Fruit fly (Drosophila melanogaster) whole organism, embryonic: ENCODE data around the gene Fdh.

ENCODE experiments used
- Asciz ChIP-seq: fragments of 200-800 bp; sonication (Bioruptor generic); optimal IDR thresholded peaks from 2 replicates; lab custom pipeline; 2017; ENCODE audit warnings: missing biosample characterization, mild to moderate bottlenecking, missing genetic modification characterization, missing genetic modification reagents
- BEAF-32 ChIP-seq: fragments of 200-800 bp; sonication (Bioruptor generic); optimal IDR thresholded peaks from 3 replicates; lab custom pipeline; 2017; ENCODE audit warnings: missing biosample characterization, missing genetic modification characterization, mild to moderate bottlenecking, moderate library complexity, missing genetic modification reagents
- CG10959 ChIP-seq: fragments of 200-800 bp; sonication (Bioruptor generic); IDR thresholded peaks from 2 replicates; pipeline ENCODE4 v1.3.6; 2022; ENCODE audit warnings: missing biosample characterization, missing genetic modification characterization
- CG11085 ChIP-seq: fragments of 200-800 bp; sonication (Bioruptor generic); IDR thresholded peaks from 2 replicates; pipeline ENCODE4 v1.3.6; 2022; ENCODE audit warnings: missing biosample characterization, missing genetic modification characterization
- CG11456 ChIP-seq: fragments of 200-800 bp; sonication (Bioruptor generic); IDR thresholded peaks from 3 replicates; pipeline ENCODE4 v1.3.6; 2022; ENCODE audit warnings: missing biosample characterization, missing genetic modification characterization
- CG11560 ChIP-seq: fragments of 200-800 bp; sonication (Bioruptor generic); IDR thresholded peaks from 3 replicates; pipeline ENCODE4 v1.3.6; 2022; ENCODE audit warnings: missing biosample characterization, missing genetic modification characterization
- CG12659 ChIP-seq: fragments of 200-800 bp; sonication (Bioruptor generic); optimal IDR thresholded peaks from 3 replicates; lab custom pipeline; 2017; ENCODE audit warnings: mild to moderate bottlenecking, missing biosample characterization, missing genetic modification reagents, missing genetic modification characterization
- CG12744 ChIP-seq: fragments of 200-800 bp; sonication (Bioruptor generic); optimal IDR thresholded peaks from 2 replicates; lab custom pipeline; 2016; ENCODE audit warnings: missing biosample characterization, missing genetic modification characterization
- CG13287 ChIP-seq: fragments of 200-800 bp; sonication (Bioruptor generic); IDR thresholded peaks from 2 replicates; pipeline ENCODE4 v1.3.6; 2022; ENCODE audit warnings: missing biosample characterization, missing genetic modification characterization; ENCODE audit not compliant: partially characterized antibody
- CG14050 ChIP-seq: fragments of 200-800 bp; sonication (Bioruptor generic); IDR thresholded peaks from 3 replicates; pipeline ENCODE4 v1.3.6; 2022; ENCODE audit warnings: missing biosample characterization, missing genetic modification characterization
- CG14710 ChIP-seq: fragments of 200-800 bp; sonication (Bioruptor generic); optimal IDR thresholded peaks from 3 replicates; lab custom pipeline; 2019; ENCODE audit warnings: missing biosample characterization, mild to moderate bottlenecking, missing genetic modification characterization, moderate library complexity
- CG14965 ChIP-seq: fragments of 200-800 bp; sonication (Bioruptor generic); optimal IDR thresholded peaks from 2 replicates; lab custom pipeline; 2016; ENCODE audit warnings: missing biosample characterization, missing genetic modification characterization, borderline replicate concordance
- CG15514 ChIP-seq: fragments of 200-800 bp; sonication (Bioruptor generic); optimal IDR thresholded peaks from 3 replicates; lab custom pipeline; 2017; ENCODE audit warnings: missing biosample characterization, missing genetic modification characterization, mild to moderate bottlenecking, moderate library complexity, missing genetic modification reagents
- CG4282 ChIP-seq: fragments of 200-800 bp; sonication (Bioruptor generic); optimal IDR thresholded peaks from 2 replicates; lab custom pipeline; 2016; ENCODE audit warnings: missing biosample characterization, missing genetic modification characterization
- CG4617 ChIP-seq: fragments of 200-800 bp; sonication (Bioruptor generic); optimal IDR thresholded peaks from 3 replicates; lab custom pipeline; 2016; ENCODE audit warnings: missing biosample characterization, missing genetic modification characterization, borderline replicate concordance
- CG7963 ChIP-seq: fragments of 200-800 bp; sonication (Bioruptor generic); IDR thresholded peaks from 3 replicates; pipeline ENCODE4 v1.3.6; 2022; ENCODE audit warnings: missing biosample characterization, missing genetic modification characterization; ENCODE audit not compliant: partially characterized antibody
- Dll ChIP-seq: fragments of 200-800 bp; sonication (Bioruptor generic); IDR thresholded peaks from 4 replicates; pipeline ENCODE4 v1.3.6; 2022; ENCODE audit warnings: missing biosample characterization, missing genetic modification characterization; ENCODE audit not compliant: partially characterized antibody
- Dp ChIP-seq: fragments of 200-800 bp; sonication (Bioruptor generic); optimal IDR thresholded peaks from 2 replicates; lab custom pipeline; 2018; ENCODE audit warnings: missing biosample characterization, mild to moderate bottlenecking, missing genetic modification characterization, moderate library complexity
- Ets65A ChIP-seq: fragments of 200-800 bp; sonication (Bioruptor generic); peaks from one replicate; lab custom pipeline; 2016; ENCODE audit warnings: missing biosample characterization, missing genetic modification characterization
- MESR4 ChIP-seq: fragments of 200-800 bp; sonication (Bioruptor generic); optimal IDR thresholded peaks from 2 replicates; lab custom pipeline; 2018; ENCODE audit warnings: missing biosample characterization, mild to moderate bottlenecking, missing genetic modification characterization, moderate library complexity
- Mrtf ChIP-seq: fragments of 200-800 bp; sonication (Bioruptor generic); IDR thresholded peaks from 3 replicates; pipeline ENCODE4 v1.3.6; 2022; ENCODE audit warnings: missing biosample characterization, missing genetic modification characterization
- NC2β ChIP-seq: fragments of 200-800 bp; sonication (Bioruptor generic); optimal IDR thresholded peaks from 2 replicates; lab custom pipeline; 2016; ENCODE audit warnings: missing biosample characterization, missing genetic modification characterization
- Pdp1 ChIP-seq, 2 experiments: fragments of 200-800 bp; sonication (Bioruptor generic); optimal IDR thresholded peaks; 3 replicates each; lab custom pipeline; 2016; ENCODE audit warnings: missing biosample characterization in 2 of 2, missing genetic modification characterization in 2 of 2, mild to moderate bottlenecking in 1 of 2, moderate library complexity in 1 of 2
- Poxn ChIP-seq: fragments of 200-800 bp; sonication (Bioruptor generic); IDR thresholded peaks from 2 replicates; pipeline ENCODE4 v1.3.6; 2022; ENCODE audit warnings: missing biosample characterization, missing genetic modification characterization
- Tbp ChIP-seq: fragments of >200 bp; optimal IDR thresholded peaks from 2 replicates; lab custom pipeline; 2018; ENCODE audit warnings: missing biosample characterization, missing genetic modification characterization
- Xbp1 ChIP-seq: fragments of 200-800 bp; sonication (Bioruptor generic); optimal IDR thresholded peaks from 3 replicates; lab custom pipeline; 2016; ENCODE audit warnings: missing biosample characterization, mild to moderate bottlenecking, missing genetic modification characterization
- ase ChIP-seq: fragments of 200-800 bp; sonication (Bioruptor generic); IDR thresholded peaks from 3 replicates; pipeline ENCODE4 v1.3.6; 2022; ENCODE audit warnings: missing biosample characterization, missing genetic modification characterization
- cg ChIP-seq: fragments of 200-800 bp; sonication (Bioruptor generic); optimal IDR thresholded peaks from 3 replicates; lab custom pipeline; 2019; ENCODE audit warnings: missing biosample characterization, mild to moderate bottlenecking, missing genetic modification characterization, moderate library complexity
- corto ChIP-seq: fragments of 200-800 bp; sonication (Bioruptor generic); optimal IDR thresholded peaks from 2 replicates; lab custom pipeline; 2016; ENCODE audit warnings: missing biosample characterization, mild to moderate bottlenecking, missing genetic modification characterization, moderate library complexity
- dimm ChIP-seq: fragments of 200-800 bp; sonication (Bioruptor generic); IDR thresholded peaks from 2 replicates; pipeline ENCODE4 v1.3.6; 2022; ENCODE audit warnings: missing biosample characterization, missing genetic modification characterization
- fd64A ChIP-seq: fragments of 200-800 bp; sonication (Bioruptor generic); optimal IDR thresholded peaks from 3 replicates; lab custom pipeline; 2018; ENCODE audit warnings: missing biosample characterization, mild to moderate bottlenecking, missing genetic modification characterization
- gt ChIP-seq: fragments of 200-800 bp; sonication (Bioruptor generic); IDR thresholded peaks from 2 replicates; pipeline ENCODE4 v1.3.6; 2022; ENCODE audit warnings: missing biosample characterization, missing genetic modification characterization
- jigr1 ChIP-seq: fragments of 200-800 bp; sonication (Bioruptor generic); IDR thresholded peaks from 3 replicates; pipeline ENCODE4 v1.3.6; 2022; ENCODE audit warnings: missing biosample characterization, missing genetic modification characterization
- jing ChIP-seq: fragments of 200-800 bp; sonication (Bioruptor generic); optimal IDR thresholded peaks from 2 replicates; lab custom pipeline; 2018; ENCODE audit warnings: missing biosample characterization, mild to moderate bottlenecking, missing genetic modification characterization
- kay ChIP-seq: fragments of 200-800 bp; sonication (Bioruptor generic); optimal IDR thresholded peaks from 2 replicates; lab custom pipeline; 2016; ENCODE audit warnings: missing biosample characterization, missing genetic modification characterization
- knrl ChIP-seq: fragments of 200-800 bp; sonication (Bioruptor generic); IDR thresholded peaks from 3 replicates; pipeline ENCODE4 v1.3.6; 2022; ENCODE audit warnings: missing biosample characterization, missing genetic modification characterization; ENCODE audit not compliant: partially characterized antibody
- mld ChIP-seq: fragments of 200-800 bp; sonication (Bioruptor generic); IDR thresholded peaks from 3 replicates; pipeline ENCODE4 v1.3.6; 2022; ENCODE audit warnings: missing biosample characterization, missing genetic modification characterization; ENCODE audit not compliant: partially characterized antibody
- nmo ChIP-seq: fragments of 200-800 bp; sonication (Bioruptor generic); optimal IDR thresholded peaks from 2 replicates; lab custom pipeline; 2018; ENCODE audit warnings: missing biosample characterization, mild to moderate bottlenecking, missing genetic modification characterization, moderate library complexity
- phol ChIP-seq: fragments of 200-800 bp; sonication (Bioruptor generic); optimal IDR thresholded peaks from 3 replicates; lab custom pipeline; 2018; ENCODE audit warnings: missing biosample characterization, mild to moderate bottlenecking, missing genetic modification characterization, moderate library complexity
- trem ChIP-seq: fragments of 200-800 bp; optimal IDR thresholded peaks from 3 replicates; lab custom pipeline; 2019; ENCODE audit warnings: missing biosample characterization, mild to moderate bottlenecking, missing genetic modification characterization, moderate library complexity
- zen ChIP-seq: fragments of 200-800 bp; sonication (Bioruptor generic); optimal IDR thresholded peaks from 3 replicates; lab custom pipeline; 2018; ENCODE audit warnings: missing biosample characterization, mild to moderate bottlenecking, missing genetic modification characterization, moderate library complexity

The Fdh gene

dm6 chr3R:10854243-10854874, 17.8 kb downstream of the Fdh start, which contains the start of the genes CG6567 and CG4511 (continued):
- TF ChIP-seq mld (no peak), knrl (peak; percentile 35; the same call in 1 of the 3 replicates), kay (GFP tag; lab: Kevin White, UChicago) (no peak), CG12744 (GFP tag; lab: Kevin White, UChicago) (no peak), jigr1 (GFP tag; lab: Robert Waterston, UW) (no peak), CG11560 (tag; lab: Robert Waterston, UW) (no peak), CG10959 (GFP tag; lab: Robert Waterston, UW) (no peak), nmo (GFP tag; lab: Kevin White, UChicago) (peak; percentile 36), CG15514 (GFP tag; lab: Kevin White, UChicago) (peak; percentile 44), gt (GFP tag; lab: Robert Waterston, UW) (no peak), NC2β (GFP tag; lab: Kevin White, UChicago) (peak; percentile 9), zen (tag; lab: Kevin White, UChicago) (no peak), Poxn (GFP tag; lab: Robert Waterston, UW) (no peak), phol (peak; percentile 21), CG14710 (peak; percentile 31), Dp (peak; percentile 26), Xbp1 (no peak), CG11085 (GFP tag; lab: Robert Waterston, UW) (no peak), CG7963 (GFP tag; lab: Robert Waterston, UW) (no peak), BEAF-32 (GFP tag; lab: Kevin White, UChicago) (peak; percentile 56), Dll (GFP tag; lab: Robert Waterston, UW) (0 out of 4 replicates have a peak, but pooled peaks have one; percentile 35), CG11456 (GFP tag; lab: Robert Waterston, UW) (no peak), trem (tag; lab: Kevin White, UChicago) (peak; percentile 57), fd64A (GFP tag; lab: Kevin White, UChicago) (no peak), Mrtf (no peak), CG12659 (GFP tag; lab: Kevin White, UChicago) (peak; percentile 55), corto (no peak), Asciz (no peak), MESR4 (peak; percentile 68), CG13287 (GFP tag; lab: Robert Waterston, UW) (peak; percentile 36; the same call in 1 of the 2 replicates), Tbp (GFP tag; lab: Kevin White, UChicago) (no peak), Ets65A (GFP tag; lab: Kevin White, UChicago) (no peak), Pdp1 (GFP tag; optimal IDR thresholded peaks at IDR 0.05; lab: Kevin White, UChicago) (peak in 1 of 2 experiments; percentile 24), CG4617 (GFP tag; lab: Kevin White, UChicago) (peak; percentile 72), jing (GFP tag; lab: Kevin White, UChicago) (no peak), CG4282 (GFP tag; lab: Kevin White, UChicago) (no peak), CG14050 (GFP tag; lab: Robert Waterston, UW) (no peak), ase (no peak), dimm (GFP tag; lab: Robert Waterston, UW) (no peak), CG14965 (no peak), cg (peak; percentile 81)
